Worm (Caenorhabditis elegans) whole organism, L4/young adult: ENCODE results near the gene unc-64.

Experiments used
- W03F9.2 ChIP-seq: fragments of 150-350 bp; optimal IDR thresholded peaks from 2 replicates; lab custom pipeline; 2014; ENCODE audit warnings: missing biosample characterization, missing genetic modification characterization
- dao-5 ChIP-seq: sonication (generic microtip); optimal IDR thresholded peaks from 2 replicates; lab custom pipeline; 2016; ENCODE audit warnings: missing genotype, missing genetic modification characterization, moderate library complexity, missing compliant biosample characterization
- him-1 ChIP-seq: sonication (generic microtip); optimal IDR thresholded peaks from 2 replicates; lab custom pipeline; 2016; ENCODE audit warnings: missing genotype, missing genetic modification reagents, missing genetic modification characterization, missing compliant biosample characterization

DNA sequence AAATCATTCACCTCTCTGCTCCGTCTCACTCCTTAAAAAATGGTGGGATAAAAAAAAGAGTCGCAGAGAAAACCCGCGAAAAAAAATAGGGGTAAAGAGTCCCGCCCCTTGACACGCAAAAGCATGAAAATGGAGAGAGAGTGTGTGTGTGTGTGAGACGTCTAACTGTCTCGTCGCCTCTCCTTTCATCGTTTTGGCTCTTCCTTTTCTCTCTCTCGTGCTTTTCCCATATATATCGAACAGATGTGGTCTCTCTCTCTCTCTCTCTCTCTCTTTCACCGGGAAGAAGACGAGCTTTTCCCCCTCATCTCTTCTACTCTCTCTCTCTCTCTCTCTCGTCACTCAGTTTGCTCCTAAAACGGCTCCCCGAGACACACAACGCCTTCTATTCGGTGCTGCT, 1.3 kb upstream of the unc-64 start:
- no peak for TF ChIP-seq dao-5 (tag; lab: Kevin White, UChicago)
- no peak for TF ChIP-seq W03F9.2
- TF ChIP-seq him-1 (tag; lab: Kevin White, UChicago) = peak; percentile 49
